Worm (Caenorhabditis elegans): ENCODE measurements around the gene F54C9.14.

F54C9.14 gene

DNA sequence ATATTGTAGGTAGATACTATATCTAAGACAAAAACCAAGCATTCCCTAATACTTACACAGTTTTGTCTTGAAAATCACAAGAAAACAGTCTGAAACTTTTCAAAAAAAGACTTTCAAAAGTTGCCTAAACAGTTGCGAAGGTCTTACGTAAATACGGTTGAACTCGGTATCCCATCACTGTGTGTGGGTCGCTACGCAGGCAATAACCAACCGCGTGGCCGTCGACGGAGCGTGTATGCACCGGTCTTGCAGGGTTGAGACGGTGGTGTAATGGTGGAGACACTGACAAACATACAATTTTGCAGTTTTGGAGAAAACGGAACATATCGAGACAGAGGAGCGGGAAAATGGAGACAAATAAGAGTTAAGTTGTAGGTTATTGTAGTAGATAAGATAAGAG lies 875 bp upstream of the F54C9.14 start, which contains the start of gene iff-2 (continued):
- no peak for TF ChIP-seq mel-28 (tag; optimal IDR thresholded peaks at IDR 0.05; ENCODE audit: borderline replicate concordance)
- peak; percentile 98 for TF ChIP-seq lin-54 (GFP tag; optimal IDR thresholded peaks at IDR 0.05)
- TF ChIP-seq xnd-1 (tag; optimal IDR thresholded peaks at IDR 0.05), result no peak
- 0 out of 2 replicates have a peak, but pooled peaks have one; percentile 9 for TF ChIP-seq ztf-25 (GFP tag; IDR thresholded peaks at IDR 0.05)
- TF ChIP-seq nfya-2 (GFP tag; IDR thresholded peaks at IDR 0.05), result no peak
- TF ChIP-seq ztf-28 (GFP tag; IDR thresholded peaks at IDR 0.05), result peak; percentile 72; the same call in 1 of the 2 replicates

ce11 chrII:8566039-8566438 lies 3.9 kb downstream of the F54C9.14 start, which contains the start of gene stc-1:
Gene stc-1, minus strand, starts transcription at chrII:8566139.
- TF ChIP-seq mcd-1 (GFP tag; IDR thresholded peaks at IDR 0.05), result peak; percentile 67
- TF ChIP-seq lin-35 (GFP tag; optimal IDR thresholded peaks at IDR 0.05), result peak in 1 of 3 experiments; percentile 2
- peak; percentile 35 for TF ChIP-seq lin-54 (GFP tag; optimal IDR thresholded peaks at IDR 0.05)
- TF ChIP-seq attf-5 (GFP tag; optimal IDR thresholded peaks at IDR 0.05), result peak; percentile 28
- TF ChIP-seq hlh-12 (tag; optimal IDR thresholded peaks at IDR 0.05), result no peak
- peak; percentile 35 to 68 for TF ChIP-seq let-607 (tag; optimal IDR thresholded peaks at IDR 0.05)
- TF ChIP-seq nhr-80 (tag; optimal IDR thresholded peaks at IDR 0.05), result peak; percentile 17
- peak; percentile 1 for TF ChIP-seq F23B12.7 (tag; optimal IDR thresholded peaks at IDR 0.05; ENCODE audit: insufficient read depth)
- no peak for TF ChIP-seq mel-28 (tag; optimal IDR thresholded peaks at IDR 0.05; ENCODE audit: borderline replicate concordance)
- peak; percentile 17 for TF ChIP-seq repo-1 (tag; optimal IDR thresholded peaks at IDR 0.05)
- no peak for TF ChIP-seq B0035.1 (tag; optimal IDR thresholded peaks at IDR 0.05)
- TF ChIP-seq ZK185.1 (tag; optimal IDR thresholded peaks at IDR 0.05; ENCODE audit: poor library complexity, severe bottlenecking), result peak; percentile 30
- TF ChIP-seq cebp-1 (GFP tag; IDR thresholded peaks at IDR 0.05), result peak; percentile 19; the same call in 1 of the 2 replicates
- peak; percentile 76 for TF ChIP-seq cebp-1 (tag; optimal IDR thresholded peaks at IDR 0.05)

DNA sequence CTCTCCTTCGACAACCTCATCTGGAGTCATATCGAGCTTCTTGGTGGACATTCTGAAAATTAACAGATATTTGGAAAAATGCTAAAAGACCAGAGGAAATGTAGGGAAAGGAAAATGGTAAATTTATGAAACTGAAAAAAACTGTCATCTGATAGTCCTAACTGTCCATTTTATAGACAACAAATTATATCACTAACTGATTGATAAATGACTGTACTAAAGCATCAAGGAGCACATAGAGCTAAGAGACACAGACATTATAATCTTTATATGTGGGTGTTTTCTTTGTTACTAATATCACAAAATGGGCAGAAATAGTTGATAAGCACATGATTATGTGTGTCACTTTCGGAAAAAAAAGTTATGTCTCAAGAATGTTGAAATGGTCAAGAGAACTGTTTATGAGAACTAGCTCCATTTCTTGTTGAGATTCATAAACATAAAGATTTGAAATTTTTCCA lies 4.7 kb downstream of the F54C9.14 start, which contains the start of gene F54C9.3:
Gene F54C9.3, minus strand, starts transcription at position 51 of the 461 bp plus-strand sequence.
- TF ChIP-seq cebp-1 (GFP tag; IDR thresholded peaks at IDR 0.05) (no peak; the same call in 1 of the 2 replicates), cebp-1 (tag; optimal IDR thresholded peaks at IDR 0.05) (peak; percentile 47), attf-6 (GFP tag; IDR thresholded peaks at IDR 0.05) (no peak), ztf-28 (GFP tag; IDR thresholded peaks at IDR 0.05) (no peak), ccch-3 (GFP tag; optimal IDR thresholded peaks at IDR 0.05) (no peak), mcd-1 (GFP tag; IDR thresholded peaks at IDR 0.05) (0 out of 2 replicates have a peak, but pooled peaks have one; percentile 19), egrh-3 (GFP tag; IDR thresholded peaks at IDR 0.05) (no peak), hmg-1.2 (GFP tag; IDR thresholded peaks at IDR 0.05) (peak; percentile 44; the same call in 1 of the 2 replicates), unc-62 (GFP tag; optimal IDR thresholded peaks at IDR 0.05) (peak; percentile 66), ceh-58 (GFP tag; IDR thresholded peaks at IDR 0.05) (no peak), madf-10 (tag; optimal IDR thresholded peaks at IDR 0.05) (peak; percentile 12), nhr-80 (tag; optimal IDR thresholded peaks at IDR 0.05) (peak; percentile 93), attf-5 (GFP tag; optimal IDR thresholded peaks at IDR 0.05) (peak; percentile 57), dox-1 (GFP tag; IDR thresholded peaks at IDR 0.05) (0 out of 2 replicates have a peak, but pooled peaks have one; percentile 32), ets-4 (GFP tag; optimal IDR thresholded peaks at IDR 0.05) (peak; percentile 7), let-607 (tag; optimal IDR thresholded peaks at IDR 0.05) (peak in 1 of 2 experiments; percentile 74)

ce11 chrII:8568234-8568969 lies 6.3 kb downstream of the F54C9.14 start:
- TF ChIP-seq ceh-79 (tag; optimal IDR thresholded peaks at IDR 0.05) (peak; percentile 36), rec-8 (tag; optimal IDR thresholded peaks at IDR 0.05) (no peak), madf-10 (tag; optimal IDR thresholded peaks at IDR 0.05) (no peak), dox-1 (GFP tag; IDR thresholded peaks at IDR 0.05) (0 out of 2 replicates have a peak, but pooled peaks have one; percentile 43), efl-1 (GFP tag; optimal IDR thresholded peaks at IDR 0.05) (no peak), lin-40 (tag; optimal IDR thresholded peaks at IDR 0.05) (no peak), attf-3 (GFP tag; conservative IDR thresholded peaks at IDR 0.05) (0 out of 2 replicates have a peak, but pooled peaks have one; percentile 13), B0261.1 (tag; optimal IDR thresholded peaks at IDR 0.05) (no peak), somi-1 (GFP tag; optimal IDR thresholded peaks at IDR 0.05) (no peak), ztf-28 (GFP tag; IDR thresholded peaks at IDR 0.05) (no peak), aptf-2 (GFP tag; conservative IDR thresholded peaks at IDR 0.05) (no peak), snpc-1.3 (tag; optimal IDR thresholded peaks at IDR 0.05; ENCODE audit: insufficient read depth) (no peak), zfh-2 (GFP tag; conservative IDR thresholded peaks at IDR 0.05) (peak; percentile 56), snpc-4 (GFP tag; optimal IDR thresholded peaks at IDR 0.05) (no peak), snpc-4 (tag; optimal IDR thresholded peaks at IDR 0.05) (no peak), madf-3 (GFP tag; IDR thresholded peaks at IDR 0.05) (0 out of 2 replicates have a peak, but pooled peaks have one; percentile 41)

Measured in whole organism, young adult.